Worm (Caenorhabditis elegans) whole organism, L4/young adult: ENCODE results near the gene nlp-30.

ENCODE experiments used
- W03F9.2 ChIP-seq: fragments of 150-350 bp; optimal IDR thresholded peaks from 2 replicates; lab custom pipeline; 2014; ENCODE audit warnings: missing biosample characterization, missing genetic modification characterization
- dao-5 ChIP-seq: sonication (generic microtip); optimal IDR thresholded peaks from 2 replicates; lab custom pipeline; 2016; ENCODE audit warnings: missing genotype, missing genetic modification characterization, moderate library complexity, missing compliant biosample characterization
- him-1 ChIP-seq: sonication (generic microtip); optimal IDR thresholded peaks from 2 replicates; lab custom pipeline; 2016; ENCODE audit warnings: missing genotype, missing genetic modification reagents, missing genetic modification characterization, missing compliant biosample characterization

DNA sequence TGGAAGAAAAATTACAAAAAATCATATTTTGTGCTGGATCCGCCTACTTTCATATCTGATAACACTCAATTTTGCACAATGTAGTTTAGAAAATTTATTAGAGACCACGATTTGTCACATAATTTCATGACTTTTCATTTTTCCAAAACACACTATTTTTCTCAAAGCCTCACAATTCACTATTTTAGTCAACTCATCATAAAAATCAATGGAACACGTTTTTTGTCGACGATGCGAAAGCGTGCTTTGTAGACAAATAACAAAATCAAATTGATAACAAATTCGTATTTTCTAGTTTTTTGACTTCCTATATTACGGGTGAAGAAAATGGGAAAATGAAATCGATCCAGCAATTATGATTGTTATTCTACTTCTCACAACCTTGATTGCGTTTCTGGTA is 39.9 kb upstream of the nlp-30 start, which contains the start of gene cyp-35B2:
- TF ChIP-seq W03F9.2 (tag; lab: Kevin White, UChicago) (no peak), dao-5 (no peak), him-1 (no peak)
